Fruit fly (Drosophila melanogaster): ENCODE measurements around the gene CG42446.

Gene CG42446

dm6 chr3R:16341817-16342374 is 18.0 kb downstream of the CG42446 start, which contains the start of the genes SF2 and pad (continued):
- TF ChIP-seq CG34224 (GFP tag; IDR thresholded peaks at IDR 0.05; ENCODE audit: partially characterized antibody) (peak; percentile 92), Antp (GFP tag; optimal IDR thresholded peaks at IDR 0.05) (peak; percentile 65), dan (GFP tag; IDR thresholded peaks at IDR 0.05) (no peak), HLH54F (GFP tag; optimal IDR thresholded peaks at IDR 0.05) (peak; percentile 87), ci (GFP tag; IDR thresholded peaks at IDR 0.05) (no peak; the same call in 2 of the 3 replicates), Trl (optimal IDR thresholded peaks at IDR 0.05) (no peak), Trl (GFP tag; optimal IDR thresholded peaks at IDR 0.05) (peak; percentile 71), Hr51 (GFP tag; optimal IDR thresholded peaks at IDR 0.05) (peak; percentile 69 to 78), CG5245 (GFP tag; optimal IDR thresholded peaks at IDR 0.05) (peak; percentile 7), Oli (tag; optimal IDR thresholded peaks at IDR 0.05) (peak; percentile 65), CG15479 (GFP tag; optimal IDR thresholded peaks at IDR 0.05) (no peak), CG14441 (GFP tag; IDR thresholded peaks at IDR 0.05) (peak; percentile 70), Gug (GFP tag; IDR thresholded peaks at IDR 0.05) (peak; percentile 79; the same call in 3 of the 4 replicates), insv (GFP tag; optimal IDR thresholded peaks at IDR 0.05) (peak in 1 of 2 experiments; percentile 65), CG17385 (GFP tag; optimal IDR thresholded peaks at IDR 0.05) (peak; percentile 61), jing (GFP tag; optimal IDR thresholded peaks at IDR 0.05) (peak; percentile 32), CG30403 (GFP tag; optimal IDR thresholded peaks at IDR 0.05) (peak; percentile 88), CrebB (tag; optimal IDR thresholded peaks at IDR 0.05) (no peak), lbe (GFP tag; optimal IDR thresholded peaks at IDR 0.05) (peak; percentile 82), CG3065 (GFP tag; optimal IDR thresholded peaks at IDR 0.05) (peak; percentile 47), crc (GFP tag; optimal IDR thresholded peaks at IDR 0.05) (peak; percentile 68), az2 (GFP tag; optimal IDR thresholded peaks at IDR 0.05) (peak; percentile 76), CG13287 (GFP tag; IDR thresholded peaks at IDR 0.05; ENCODE audit: partially characterized antibody) (peak; percentile 96), al (GFP tag; IDR thresholded peaks at IDR 0.05) (peak; percentile 72), HmgZ (tag; optimal IDR thresholded peaks at IDR 0.05) (peak; percentile 82), Deaf1 (tag; optimal IDR thresholded peaks at IDR 0.05) (peak; percentile 53), CG13894 (tag; optimal IDR thresholded peaks at IDR 0.05) (peak; percentile 71), eve (GFP tag; optimal IDR thresholded peaks at IDR 0.05) (no peak), CG1792 (GFP tag; optimal IDR thresholded peaks at IDR 0.05) (peak; percentile 54), Six4 (GFP tag; optimal IDR thresholded peaks at IDR 0.05) (peak; percentile 65), slp2 (GFP tag; optimal IDR thresholded peaks at IDR 0.05) (peak; percentile 69), gcm (GFP tag; optimal IDR thresholded peaks at IDR 0.05) (peak; percentile 54), nerfin-1 (tag; optimal IDR thresholded peaks at IDR 0.05) (peak; percentile 72), Bdp1 (GFP tag; optimal IDR thresholded peaks at IDR 0.05) (peak; percentile 67), CG33213 (GFP tag; optimal IDR thresholded peaks at IDR 0.05) (peak; percentile 70), CG9797 (GFP tag; optimal IDR thresholded peaks at IDR 0.05) (peak; percentile 89), twi (tag; optimal IDR thresholded peaks at IDR 0.05) (peak; percentile 72), CG10959 (GFP tag; IDR thresholded peaks at IDR 0.05) (peak; percentile 48; the same call in 1 of the 2 replicates), CG12236 (GFP tag; optimal IDR thresholded peaks at IDR 0.05) (peak; percentile 16), lov (optimal IDR thresholded peaks at IDR 0.05) (no peak), lov (GFP tag; IDR thresholded peaks at IDR 0.05) (no peak), Ets65A (GFP tag) (peak; percentile 96), CG2202 (tag; optimal IDR thresholded peaks at IDR 0.05) (peak; percentile 59), CG14667 (GFP tag; IDR thresholded peaks at IDR 0.05) (no peak), disco-r (GFP tag; optimal IDR thresholded peaks at IDR 0.05) (peak; percentile 58), prd (optimal IDR thresholded peaks at IDR 0.05) (no peak), prd (GFP tag; IDR thresholded peaks at IDR 0.05) (peak; percentile 86), sisA (GFP tag; IDR thresholded peaks at IDR 0.05) (peak; percentile 71), Dll (GFP tag; IDR thresholded peaks at IDR 0.05; ENCODE audit: partially characterized antibody) (peak; percentile 98), CG1647 (GFP tag; optimal IDR thresholded peaks at IDR 0.05) (peak; percentile 78), grn (GFP tag; optimal IDR thresholded peaks at IDR 0.05) (peak; percentile 34), Gsc (GFP tag; IDR thresholded peaks at IDR 0.05) (no peak)
